Worm (Caenorhabditis elegans) whole organism, L1 larva: ENCODE results near the gene C06B3.6.

ENCODE experiments used
- C16A3.4 ChIP-seq: fragments of 150-350 bp; optimal IDR thresholded peaks from 2 replicates; lab custom pipeline; 2014; ENCODE audit warnings: missing biosample characterization, missing genetic modification characterization
- aly-2 ChIP-seq: fragments of 150-350 bp; optimal IDR thresholded peaks from 2 replicates; lab custom pipeline; 2014; ENCODE audit warnings: missing biosample characterization, missing genetic modification characterization
- ama-1 ChIP-seq: fragments of 150-350 bp; optimal IDR thresholded peaks from 2 replicates; lab custom pipeline; 2014
- blmp-1 ChIP-seq: fragments of 150-350 bp; optimal IDR thresholded peaks from 2 replicates; lab custom pipeline; 2014; ENCODE audit warnings: missing biosample characterization, missing genetic modification characterization
- ceh-8 ChIP-seq: fragments of 200-800 bp; sonication (Bioruptor generic); optimal IDR thresholded peaks from 2 replicates; lab custom pipeline; 2018; ENCODE audit warnings: mild to moderate bottlenecking, missing genetic modification characterization, moderate library complexity, missing compliant biosample characterization
- ceh-82 ChIP-seq, 3 experiments: fragments of 150-350 bp in 1 of 3; sonication (generic microtip) in 2 of 3; optimal IDR thresholded peaks; 2 replicates each; lab custom pipeline; 2014 to 2017; ENCODE audit warnings: missing biosample characterization in 3 of 3, missing genetic modification characterization in 3 of 3
- ceh-88 ChIP-seq: fragments of 200-800 bp; sonication (Bioruptor generic); IDR thresholded peaks from 2 replicates; pipeline ENCODE4 v1.3.6; 2022; ENCODE audit warnings: missing genetic modification characterization, missing compliant biosample characterization
- dpl-1 ChIP-seq, 3 experiments: fragments of 150-350 bp in 2 of 3; sonication (generic microtip) in 1 of 3; optimal IDR thresholded peaks; 2 replicates each; lab custom pipeline; 2014 to 2017; ENCODE audit warnings: missing biosample characterization in 3 of 3, missing genetic modification characterization in 3 of 3, missing genetic modification reagents in 3 of 3
- dsc-1 ChIP-seq: sonication (generic microtip); optimal IDR thresholded peaks from 2 replicates; lab custom pipeline; 2016; ENCODE audit warnings: mild to moderate bottlenecking, missing genetic modification characterization, missing compliant biosample characterization
- efl-3 ChIP-seq: fragments of 200-800 bp; sonication (Bioruptor generic); optimal IDR thresholded peaks from 2 replicates; lab custom pipeline; 2018; ENCODE audit warnings: mild to moderate bottlenecking, missing genetic modification characterization, missing compliant biosample characterization
- egl-27 ChIP-seq, 2 experiments: fragments of 150-350 bp in 1 of 2; sonication (generic microtip); optimal IDR thresholded peaks; 3 replicates each; lab custom pipeline; 2017 to 2018; ENCODE audit warnings: missing biosample characterization in 2 of 2, missing genetic modification characterization in 2 of 2, missing genetic modification reagents in 2 of 2
- elt-3 ChIP-seq, 6 experiments: fragments of 150-350 bp in 1 of 6; sonication (generic microtip); optimal IDR thresholded peaks; 2 replicates each; lab custom pipeline; 2017 to 2018; ENCODE audit warnings: missing biosample characterization in 6 of 6, missing genetic modification characterization in 6 of 6, inconsistent platforms in 1 of 6
- fkh-8 ChIP-seq: sonication (generic microtip); optimal IDR thresholded peaks from 2 replicates; lab custom pipeline; 2016; ENCODE audit warnings: mild to moderate bottlenecking, missing genetic modification characterization, missing compliant biosample characterization
- hlh-4 ChIP-seq: sonication (generic microtip); optimal IDR thresholded peaks from 2 replicates; lab custom pipeline; 2016; ENCODE audit warnings: mild to moderate bottlenecking, missing genetic modification characterization, missing compliant biosample characterization
- hpl-2 ChIP-seq: fragments of 150-350 bp; optimal IDR thresholded peaks from 2 replicates; lab custom pipeline; 2014; ENCODE audit warnings: missing biosample characterization, missing genetic modification reagents, missing genetic modification characterization
- irx-1 ChIP-seq: sonication (generic microtip); optimal IDR thresholded peaks from 2 replicates; lab custom pipeline; 2016; ENCODE audit warnings: missing genetic modification characterization, missing compliant biosample characterization
- lir-3 ChIP-seq: sonication (generic microtip); optimal IDR thresholded peaks from 2 replicates; lab custom pipeline; 2016; ENCODE audit warnings: mild to moderate bottlenecking, missing genetic modification characterization, moderate library complexity, missing compliant biosample characterization; ENCODE audit not compliant: poor library complexity
- lsy-2 ChIP-seq, 2 experiments: fragments of 150-350 bp; optimal IDR thresholded peaks; 2 replicates each; lab custom pipeline; 2014; ENCODE audit warnings: missing biosample characterization in 2 of 2, missing genetic modification characterization in 2 of 2
- mab-9 ChIP-seq: fragments of 200-800 bp; sonication (Bioruptor generic); IDR thresholded peaks from 2 replicates; pipeline ENCODE4 v1.3.6; 2022; ENCODE audit warnings: missing genetic modification reagents, missing genetic modification characterization, missing compliant biosample characterization
- mdl-1 ChIP-seq, 2 experiments: fragments of 150-350 bp; optimal IDR thresholded peaks; 2 replicates each; lab custom pipeline; 2014 to 2017; ENCODE audit warnings: missing biosample characterization in 2 of 2, missing genetic modification characterization in 2 of 2, inconsistent platforms in 1 of 2
- mef-2 ChIP-seq: fragments of 150-350 bp; optimal IDR thresholded peaks from 2 replicates; lab custom pipeline; 2014; ENCODE audit warnings: missing biosample characterization, missing genetic modification characterization
- nhr-12 ChIP-seq: sonication (generic microtip); optimal IDR thresholded peaks from 2 replicates; lab custom pipeline; 2017; ENCODE audit warnings: missing biosample characterization, missing genetic modification characterization
- nhr-19 ChIP-seq: fragments of 200-800 bp; sonication (Bioruptor generic); conservative IDR thresholded peaks from 2 replicates; pipeline ENCODE4 v1.3.6; 2022; ENCODE audit warnings: missing genetic modification characterization, missing compliant biosample characterization
- nhr-237 ChIP-seq: fragments of 150-350 bp; optimal IDR thresholded peaks from 2 replicates; lab custom pipeline; 2014; ENCODE audit warnings: missing biosample characterization, missing genetic modification characterization
- nhr-71 ChIP-seq: sonication (generic microtip); optimal IDR thresholded peaks from 2 replicates; lab custom pipeline; 2016; ENCODE audit warnings: mild to moderate bottlenecking, missing genetic modification characterization, moderate library complexity, missing compliant biosample characterization
- nhr-76 ChIP-seq: sonication (generic microtip); optimal IDR thresholded peaks from 2 replicates; lab custom pipeline; 2017; ENCODE audit warnings: missing biosample characterization, missing genetic modification characterization
- nhr-77 ChIP-seq: fragments of 150-350 bp; optimal IDR thresholded peaks from 2 replicates; lab custom pipeline; 2014; ENCODE audit warnings: missing biosample characterization, missing genetic modification characterization
- nhr-84 ChIP-seq: sonication (generic microtip); optimal IDR thresholded peaks from 2 replicates; lab custom pipeline; 2017; ENCODE audit warnings: missing biosample characterization, missing genetic modification characterization
- nhr-85 ChIP-seq: sonication (generic microtip); peaks from one replicate; lab custom pipeline; 2016; ENCODE audit warnings: missing genetic modification characterization, inconsistent platforms, missing compliant biosample characterization
- pax-3 ChIP-seq: fragments of 200-800 bp; sonication (Bioruptor generic); optimal IDR thresholded peaks from 2 replicates; lab custom pipeline; 2018; ENCODE audit warnings: mild to moderate bottlenecking, missing genetic modification characterization, moderate library complexity, missing compliant biosample characterization
- pqm-1 ChIP-seq: sonication (generic microtip); optimal IDR thresholded peaks from 3 replicates; lab custom pipeline; 2017; ENCODE audit warnings: missing biosample characterization, missing genetic modification characterization
- skn-1 ChIP-seq: fragments of 150-350 bp; optimal IDR thresholded peaks from 2 replicates; lab custom pipeline; 2014; ENCODE audit warnings: missing biosample characterization, missing genetic modification characterization
- snu-23 ChIP-seq: sonication (generic microtip); optimal IDR thresholded peaks from 2 replicates; lab custom pipeline; 2016; ENCODE audit warnings: missing genetic modification characterization, missing compliant biosample characterization
- sptf-1 ChIP-seq: fragments of 150-350 bp; optimal IDR thresholded peaks from 2 replicates; lab custom pipeline; 2014; ENCODE audit warnings: missing biosample characterization, missing genetic modification characterization
- swsn-7 ChIP-seq: sonication (generic microtip); optimal IDR thresholded peaks from 2 replicates; lab custom pipeline; 2016; ENCODE audit warnings: missing genetic modification characterization, missing compliant biosample characterization
- unc-86 ChIP-seq: sonication (generic microtip); optimal IDR thresholded peaks from 2 replicates; lab custom pipeline; 2016; ENCODE audit warnings: missing genetic modification characterization, missing compliant biosample characterization
- vab-15 ChIP-seq: sonication (generic microtip); optimal IDR thresholded peaks from 2 replicates; lab custom pipeline; 2017; ENCODE audit warnings: missing genotype, mild to moderate bottlenecking, missing genetic modification characterization, missing compliant biosample characterization
- xbp-1 ChIP-seq: sonication (generic microtip); optimal IDR thresholded peaks from 2 replicates; lab custom pipeline; 2016; ENCODE audit warnings: missing genetic modification characterization, missing compliant biosample characterization
- zag-1 ChIP-seq: fragments of 150-350 bp; optimal IDR thresholded peaks from 2 replicates; lab custom pipeline; 2014; ENCODE audit warnings: missing biosample characterization, missing genetic modification characterization
- zip-4 ChIP-seq: fragments of 200-800 bp; sonication (Bioruptor generic); optimal IDR thresholded peaks from 2 replicates; lab custom pipeline; 2018; ENCODE audit warnings: mild to moderate bottlenecking, missing genetic modification characterization, moderate library complexity, missing compliant biosample characterization
- ztf-11 ChIP-seq, 2 experiments: sonication (generic microtip); optimal IDR thresholded peaks; 2 replicates each; lab custom pipeline; 2016 to 2017; ENCODE audit warnings: missing genetic modification characterization in 2 of 2, missing biosample characterization in 1 of 2, missing compliant biosample characterization in 1 of 2
- ztf-4 ChIP-seq: fragments of 150-350 bp; optimal IDR thresholded peaks from 2 replicates; lab custom pipeline; 2014; ENCODE audit warnings: missing biosample characterization, missing genetic modification characterization

The C06B3.6 gene

ce11 chrV:13949752-13950151 lies 41.0 kb upstream of the C06B3.6 start, which contains the start of gene R10D12.7:
R10D12.7 (plus strand) TSS chrV:13950052.
- TF ChIP-seq skn-1 (tag; lab: Kevin White, UChicago) (no peak), ceh-88 (no peak), zag-1 (tag; lab: Kevin White, UChicago) (no peak), nhr-84 (tag; lab: Kevin White, UChicago) (no peak)

DNA sequence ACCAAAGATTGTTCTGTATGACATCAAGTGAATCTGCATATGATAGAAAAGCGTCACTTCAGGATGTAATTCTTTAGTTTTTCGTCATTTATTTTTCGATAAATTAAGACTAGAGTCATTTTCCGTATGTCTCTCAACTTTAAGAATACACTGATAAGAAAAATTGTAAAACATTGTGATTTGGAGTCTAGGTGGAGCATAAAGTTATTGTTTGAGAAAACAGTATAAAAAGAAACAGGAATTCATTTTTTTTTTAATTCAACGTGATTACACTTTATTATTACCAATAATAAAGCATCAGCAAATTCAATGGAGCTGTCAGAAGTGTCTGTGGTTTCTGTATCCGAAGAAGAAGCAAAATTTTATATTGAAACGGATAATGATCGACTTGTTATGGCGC lies 40.2 kb upstream of the C06B3.6 start, which contains the start of gene R10D12.6:
Gene R10D12.6 (plus strand): TSS at position 301 of the 400 bp plus-strand sequence.
- no peak for TF ChIP-seq skn-1 (tag; lab: Kevin White, UChicago)
- TF ChIP-seq C16A3.4 (tag; lab: Kevin White, UChicago), result no peak
- no peak for TF ChIP-seq mef-2 (tag; lab: Kevin White, UChicago)
- no peak for TF ChIP-seq nhr-71
- TF ChIP-seq lir-3 (tag; lab: Kevin White, UChicago), result no peak
- no peak for TF ChIP-seq ztf-11 (tag; optimal IDR thresholded peaks at IDR 0.05; lab: Kevin White, UChicago)
- no peak for TF ChIP-seq aly-2
- TF ChIP-seq nhr-77, result no peak
- no peak for TF ChIP-seq sptf-1 (tag; lab: Kevin White, UChicago)
- TF ChIP-seq irx-1 (tag; lab: Kevin White, UChicago), result no peak
- TF ChIP-seq mab-9, result no peak
- no peak for TF ChIP-seq ztf-4 (tag; lab: Kevin White, UChicago)
- TF ChIP-seq xbp-1 (tag; lab: Kevin White, UChicago), result no peak
- no peak for TF ChIP-seq nhr-19 (GFP tag; lab: Robert Waterston, UW)
- no peak for TF ChIP-seq nhr-237 (tag; lab: Kevin White, UChicago)
- no peak for TF ChIP-seq vab-15
- TF ChIP-seq lsy-2 (tag; optimal IDR thresholded peaks at IDR 0.05; lab: Kevin White, UChicago), result no peak
- no peak for TF ChIP-seq mdl-1 (tag; optimal IDR thresholded peaks at IDR 0.05; lab: Kevin White, UChicago)
- TF ChIP-seq, all 84 proteins: peak for 0

DNA sequence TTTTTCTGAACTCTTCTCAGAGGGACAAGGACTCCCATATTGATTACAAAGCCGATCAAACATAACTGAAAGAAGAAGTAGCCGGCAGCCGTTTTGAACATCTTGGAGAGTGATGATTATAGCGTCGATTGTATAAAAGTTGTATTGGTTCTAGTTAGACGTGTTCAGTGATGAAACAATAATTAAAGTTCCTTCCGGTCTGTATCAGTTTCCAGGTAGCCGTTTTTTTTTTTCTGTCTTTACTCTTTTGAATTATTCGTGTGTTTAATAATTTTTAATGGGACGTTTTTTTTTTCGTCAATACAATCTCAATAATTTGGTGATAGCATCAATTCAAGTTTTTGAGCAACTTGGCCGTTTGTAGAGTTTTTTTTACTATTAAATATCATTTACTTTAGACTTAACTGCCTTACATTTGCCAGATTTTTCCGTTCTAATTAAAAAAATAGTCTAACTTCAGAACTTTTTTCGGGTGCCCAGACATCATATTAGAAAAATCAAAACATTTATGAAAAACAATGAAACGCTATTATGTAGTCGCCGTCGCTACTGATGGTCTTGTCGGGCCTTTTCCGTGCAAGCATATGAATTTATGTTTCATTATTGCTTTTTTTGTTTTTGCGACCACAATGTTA lies 37.7 kb upstream of the C06B3.6 start, which contains the start of the genes srx-10 and clec-226:
Gene srx-10 (minus strand): TSS at position 101 of the 635 bp plus-strand sequence.
Gene clec-226 (plus strand): TSS at position 585 of the 635 bp plus-strand sequence.
- TF ChIP-seq nhr-12 (no peak), dsc-1 (tag; lab: Kevin White, UChicago) (no peak), nhr-76 (tag; lab: Kevin White, UChicago) (no peak), zip-4 (GFP tag; lab: Kevin White, UChicago) (no peak), C16A3.4 (tag; lab: Kevin White, UChicago) (no peak), nhr-84 (tag; lab: Kevin White, UChicago) (no peak), unc-86 (tag; lab: Kevin White, UChicago) (no peak), vab-15 (no peak), ceh-82 (tag; optimal IDR thresholded peaks at IDR 0.05; lab: Kevin White, UChicago) (no peak), nhr-85 (tag; lab: Kevin White, UChicago) (no peak), pax-3 (tag; lab: Kevin White, UChicago) (no peak), fkh-8 (tag; lab: Kevin White, UChicago) (no peak), nhr-19 (GFP tag; lab: Robert Waterston, UW) (no peak), blmp-1 (tag; lab: Kevin White, UChicago) (no peak)

- no peak for TF ChIP-seq egl-27 (tag; optimal IDR thresholded peaks at IDR 0.05; lab: Kevin White, UChicago)
- TF ChIP-seq ama-1 (lab: Kevin White, UChicago), result no peak
- TF ChIP-seq dpl-1 (GFP tag; optimal IDR thresholded peaks at IDR 0.05; lab: Kevin White, UChicago), result no peak
- TF ChIP-seq snu-23 (GFP tag; lab: Kevin White, UChicago), result no peak
- TF ChIP-seq ceh-8, result no peak
- no peak for TF ChIP-seq ztf-4 (tag; lab: Kevin White, UChicago)
- no peak for TF ChIP-seq fkh-8 (tag; lab: Kevin White, UChicago)
- TF ChIP-seq hlh-4 (tag; lab: Kevin White, UChicago), result no peak
- TF ChIP-seq hpl-2, result no peak
- TF ChIP-seq elt-3 (tag; optimal IDR thresholded peaks at IDR 0.05; lab: Kevin White, UChicago), result no peak
- no peak for TF ChIP-seq vab-15
- no peak for TF ChIP-seq efl-3 (GFP tag; lab: Kevin White, UChicago)
- TF ChIP-seq pqm-1 (tag; lab: Kevin White, UChicago), result no peak
- no peak for TF ChIP-seq swsn-7 (tag; lab: Kevin White, UChicago)
- no peak for TF ChIP-seq ceh-88
Observed at ce11 chrV:13942082-13942481, 33.3 kb upstream of the C06B3.6 start, which contains the start of gene dpr-1. dpr-1 (minus strand) TSS chrV:13942182.
